Worm (Caenorhabditis elegans) whole organism, early embryonic: Measurements from ENCODE around the gene ceh-30.

ENCODE experiments used
- F13C5.2 ChIP-seq: sonication (generic microtip); optimal IDR thresholded peaks from 2 replicates; lab custom pipeline; 2017; ENCODE audit warnings: mild to moderate bottlenecking, missing genetic modification characterization, inconsistent platforms, missing compliant biosample characterization
- aly-1 ChIP-seq: sonication (generic microtip); optimal IDR thresholded peaks from 2 replicates; lab custom pipeline; 2016; ENCODE audit warnings: missing genetic modification characterization, missing compliant biosample characterization
- ama-1 ChIP-seq: fragments of 150-350 bp; optimal IDR thresholded peaks from 2 replicates; lab custom pipeline; 2014
- ceh-13 ChIP-seq: fragments of 200-800 bp; sonication (Bioruptor generic); optimal IDR thresholded peaks from 2 replicates; lab custom pipeline; 2018; ENCODE audit warnings: mild to moderate bottlenecking, missing genetic modification characterization, missing compliant biosample characterization
- ceh-36 ChIP-seq: sonication (generic microtip); optimal IDR thresholded peaks from 2 replicates; lab custom pipeline; 2016; ENCODE audit warnings: missing genetic modification characterization, inconsistent platforms, missing compliant biosample characterization
- ets-7 ChIP-seq: sonication (generic microtip); optimal IDR thresholded peaks from 2 replicates; lab custom pipeline; 2016; ENCODE audit warnings: missing genotype, missing genetic modification characterization, missing compliant biosample characterization
- hmg-4 ChIP-seq: fragments of 200-800 bp; sonication (Bioruptor generic); optimal IDR thresholded peaks from 2 replicates; lab custom pipeline; 2018; ENCODE audit warnings: mild to moderate bottlenecking, missing genetic modification characterization, missing compliant biosample characterization
- hnd-1 ChIP-seq: sonication (generic microtip); optimal IDR thresholded peaks from 2 replicates; lab custom pipeline; 2016; ENCODE audit warnings: missing genetic modification characterization, missing compliant biosample characterization
- sea-1 ChIP-seq: fragments of 200-800 bp; sonication (Bioruptor generic); conservative IDR thresholded peaks from 2 replicates; pipeline ENCODE4 v1.3.6; 2022; ENCODE audit warnings: missing genetic modification characterization, missing compliant biosample characterization
- tbx-37 ChIP-seq: fragments of 200-800 bp; sonication (Bioruptor generic); conservative IDR thresholded peaks from 2 replicates; pipeline ENCODE4 v1.3.6; 2022; ENCODE audit warnings: missing genetic modification reagents, missing genetic modification characterization, missing compliant biosample characterization
- tra-4 ChIP-seq: sonication (generic microtip); optimal IDR thresholded peaks from 2 replicates; lab custom pipeline; 2017; ENCODE audit warnings: missing genetic modification characterization, missing compliant biosample characterization

DNA sequence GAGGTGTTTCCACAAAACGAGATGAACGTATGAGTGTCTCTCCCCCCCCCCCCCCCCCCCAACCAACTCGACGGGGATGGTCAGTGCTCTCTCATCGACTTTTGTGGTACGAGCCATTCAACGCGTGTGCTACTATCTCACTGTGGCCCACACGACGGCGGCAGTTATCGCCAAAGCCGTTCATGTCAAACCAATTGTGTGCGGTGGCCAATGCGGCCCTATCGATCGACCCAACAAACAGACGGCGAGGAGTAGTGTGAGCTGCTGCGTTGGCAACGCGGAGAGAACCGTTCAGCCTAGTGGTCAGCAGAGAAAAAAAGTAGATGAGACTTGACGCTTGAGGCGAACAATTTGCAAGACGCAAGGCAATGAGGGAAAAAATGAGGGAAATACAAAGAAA lies 39.4 kb downstream of the ceh-30 start:
- TF ChIP-seq ama-1 (lab: Kevin White, UChicago) (no peak), sea-1 (no peak), ets-7 (tag; lab: Kevin White, UChicago) (no peak), hnd-1 (no peak), hmg-4 (GFP tag; lab: Kevin White, UChicago) (peak; percentile 86), tra-4 (tag; lab: Kevin White, UChicago) (no peak), ceh-36 (tag; lab: Kevin White, UChicago) (no peak), tbx-37 (no peak), F13C5.2 (no peak), ceh-13 (no peak), aly-1 (tag; lab: Kevin White, UChicago) (no peak)
